Fruit fly (Drosophila melanogaster): ENCODE measurements around the gene CG5618.

DNA sequence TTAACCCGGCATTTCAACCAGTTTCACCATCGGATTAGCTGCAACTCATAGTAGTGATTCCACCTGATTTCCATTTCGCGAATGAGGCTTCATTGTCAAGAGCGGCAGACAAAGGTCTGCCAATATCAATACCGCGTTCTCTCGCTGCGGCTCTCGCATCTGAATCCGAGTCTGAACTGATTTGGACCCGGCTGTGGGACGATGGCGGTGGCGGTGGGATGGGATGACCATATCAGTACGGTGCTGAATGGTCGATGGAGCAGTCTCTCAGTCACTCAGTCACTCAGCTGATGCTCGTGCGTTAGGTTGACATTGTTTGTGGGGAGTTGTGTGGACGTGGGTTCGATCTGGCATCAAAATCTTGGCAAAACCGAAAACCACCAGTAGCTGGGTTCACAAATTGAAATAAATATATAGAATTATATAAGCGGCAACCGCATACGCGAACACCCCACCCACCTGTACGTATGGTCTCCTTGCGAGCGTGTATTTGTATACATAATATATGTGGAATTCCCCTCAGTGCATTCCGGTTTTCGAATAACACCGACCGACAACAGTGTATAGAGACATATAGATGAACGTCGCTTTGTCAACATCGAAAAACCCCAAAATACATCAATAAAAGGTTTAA lies 36.2 kb upstream of the CG5618 start, which contains the start of gene Spn77Ba:
- TF ChIP-seq insv (optimal IDR thresholded peaks at IDR 0.05) (no peak), Sin3A (optimal IDR thresholded peaks at IDR 0.05) (no peak), ttk (optimal IDR thresholded peaks at IDR 0.05) (no peak)

All from Kc167 (cell line).